Worm (Caenorhabditis elegans) whole organism, mixed stage, embryonic: ENCODE results near the gene srt-32.

ENCODE experiments used
- ceh-39 ChIP-seq: fragments of 150-350 bp; optimal IDR thresholded peaks from 2 replicates; lab custom pipeline; 2014; ENCODE audit warnings: missing biosample characterization, missing genetic modification characterization
- ceh-43 ChIP-seq: fragments of 200-800 bp; sonication (Bioruptor generic); optimal IDR thresholded peaks from 2 replicates; lab custom pipeline; 2018; ENCODE audit warnings: mild to moderate bottlenecking, missing genetic modification characterization, moderate library complexity, missing compliant biosample characterization
- ces-1 ChIP-seq: fragments of 150-350 bp; optimal IDR thresholded peaks from 2 replicates; lab custom pipeline; 2014; ENCODE audit warnings: missing biosample characterization, missing genetic modification reagents, missing genetic modification characterization
- hlh-1 ChIP-seq: fragments of 150-350 bp; optimal IDR thresholded peaks from 2 replicates; lab custom pipeline; 2014; ENCODE audit warnings: missing biosample characterization, missing genetic modification reagents, missing genetic modification characterization
- lin-13 ChIP-seq: fragments of 150-350 bp; optimal IDR thresholded peaks from 2 replicates; lab custom pipeline; 2014; ENCODE audit warnings: missing biosample characterization, missing genetic modification characterization
- lsy-2 ChIP-seq: fragments of 150-350 bp; optimal IDR thresholded peaks from 2 replicates; lab custom pipeline; 2014; ENCODE audit warnings: missing biosample characterization, missing genetic modification characterization
- nhr-28 ChIP-seq: fragments of 150-350 bp; optimal IDR thresholded peaks from 2 replicates; lab custom pipeline; 2014; ENCODE audit warnings: missing biosample characterization, missing genetic modification characterization
- snpc-4 ChIP-seq: fragments of 150-350 bp; optimal IDR thresholded peaks from 2 replicates; lab custom pipeline; 2014; ENCODE audit warnings: missing biosample characterization, missing genetic modification characterization
- unc-39 ChIP-seq: fragments of 150-350 bp; optimal IDR thresholded peaks from 2 replicates; lab custom pipeline; 2014; ENCODE audit warnings: missing biosample characterization, missing genetic modification characterization
- unc-62 ChIP-seq: fragments of 150-350 bp; optimal IDR thresholded peaks from 2 replicates; lab custom pipeline; 2014; ENCODE audit warnings: missing biosample characterization, missing genetic modification reagents, missing genetic modification characterization

ce11 chrV:14542138-14542537 lies 17.3 kb upstream of the srt-32 start:
- TF ChIP-seq ces-1 (GFP tag; lab: Kevin White, UChicago) (no peak), unc-62 (GFP tag; lab: Kevin White, UChicago) (no peak), ceh-43 (GFP tag; lab: Kevin White, UChicago) (no peak), unc-39 (tag; lab: Kevin White, UChicago) (no peak), lsy-2 (tag; lab: Kevin White, UChicago) (no peak), hlh-1 (tag; lab: Kevin White, UChicago) (no peak), lin-13 (tag; lab: Kevin White, UChicago) (no peak), snpc-4 (tag; lab: Kevin White, UChicago) (no peak), ceh-39 (tag; lab: Kevin White, UChicago) (no peak), nhr-28 (no peak)
